Fruit fly (Drosophila melanogaster) whole organism, wandering third instar larva: Measurements from ENCODE around the gene Or33c.

ENCODE experiments used
- Dfd ChIP-seq: fragments of >200 bp; optimal IDR thresholded peaks from 2 replicates; lab custom pipeline; 2017; ENCODE audit warnings: missing biosample characterization, missing genetic modification characterization
- OdsH ChIP-seq: fragments of 200-800 bp; sonication (Bioruptor generic); optimal IDR thresholded peaks from 2 replicates; lab custom pipeline; 2016; ENCODE audit warnings: missing biosample characterization, mild to moderate bottlenecking, missing genetic modification characterization
- h ChIP-seq: fragments of 200-800 bp; sonication (Bioruptor generic); optimal IDR thresholded peaks from 3 replicates; lab custom pipeline; 2016; ENCODE audit warnings: missing biosample characterization, mild to moderate bottlenecking, missing genetic modification characterization
- psq ChIP-seq: fragments of 200-800 bp; sonication (Bioruptor generic); optimal IDR thresholded peaks from 3 replicates; lab custom pipeline; 2017; ENCODE audit warnings: missing biosample characterization, mild to moderate bottlenecking, missing genetic modification characterization, moderate library complexity
- sv ChIP-seq: fragments of 200-800 bp; sonication (Bioruptor generic); optimal IDR thresholded peaks from 3 replicates; lab custom pipeline; 2016; ENCODE audit warnings: missing biosample characterization, missing genetic modification characterization
- usp ChIP-seq: fragments of >200 bp; optimal IDR thresholded peaks from 2 replicates; lab custom pipeline; 2017; ENCODE audit warnings: missing biosample characterization, missing genetic modification characterization

dm6 chr2L:11955839-11956238 lies 18.1 kb downstream of the Or33c start:
- TF ChIP-seq psq (no peak), Dfd (GFP tag; lab: Kevin White, UChicago) (no peak), h (GFP tag; lab: Kevin White, UChicago) (no peak), OdsH (no peak), usp (GFP tag; lab: Kevin White, UChicago) (no peak), sv (no peak)
